Fruit fly (Drosophila melanogaster): ENCODE results near the gene Ugt49B2.

- TF ChIP-seq CG8478 (optimal IDR thresholded peaks at IDR 0.05) = no peak
- TF ChIP-seq CTCF (optimal IDR thresholded peaks at IDR 0.05) = no peak
Observed at dm6 chr3R:21378595-21378994, 20.9 kb downstream of the Ugt49B2 start, which contains the start of gene tin.
